Worm (Caenorhabditis elegans) whole organism, L4/young adult: Measurements from ENCODE around the gene F54D12.9.

Experiments
- W03F9.2 ChIP-seq: fragments of 150-350 bp; optimal IDR thresholded peaks from 2 replicates; lab custom pipeline; 2014; ENCODE audit warnings: missing biosample characterization, missing genetic modification characterization
- dao-5 ChIP-seq: sonication (generic microtip); optimal IDR thresholded peaks from 2 replicates; lab custom pipeline; 2016; ENCODE audit warnings: missing genotype, missing genetic modification characterization, moderate library complexity, missing compliant biosample characterization
- him-1 ChIP-seq: sonication (generic microtip); optimal IDR thresholded peaks from 2 replicates; lab custom pipeline; 2016; ENCODE audit warnings: missing genotype, missing genetic modification reagents, missing genetic modification characterization, missing compliant biosample characterization

- no peak for TF ChIP-seq him-1 (tag; lab: Kevin White, UChicago)
- no peak for TF ChIP-seq W03F9.2
- TF ChIP-seq dao-5 (tag; lab: Kevin White, UChicago), result no peak
Measured at ce11 chrII:1340049-1340448, 41.5 kb downstream of the F54D12.9 start.
